Worm (Caenorhabditis elegans) whole organism, L1 larva: ENCODE results near the gene str-206.

Source experiments
- C16A3.4 ChIP-seq: fragments of 150-350 bp; optimal IDR thresholded peaks from 2 replicates; lab custom pipeline; 2014; ENCODE audit warnings: missing biosample characterization, missing genetic modification characterization
- C34B4.2 ChIP-seq: sonication (generic microtip); optimal IDR thresholded peaks from 2 replicates; lab custom pipeline; 2017; ENCODE audit warnings: mild to moderate bottlenecking, missing genetic modification characterization, missing compliant biosample characterization
- F16B12.6 ChIP-seq: fragments of 150-350 bp; optimal IDR thresholded peaks from 2 replicates; lab custom pipeline; 2014; ENCODE audit warnings: missing biosample characterization, missing genetic modification characterization
- Y116A8C.19 ChIP-seq: sonication (generic microtip); optimal IDR thresholded peaks from 2 replicates; lab custom pipeline; 2016; ENCODE audit warnings: missing compliant biosample characterization, missing genetic modification characterization, borderline replicate concordance
- alr-1 ChIP-seq: fragments of 200-800 bp; sonication (Bioruptor generic); optimal IDR thresholded peaks from 2 replicates; lab custom pipeline; 2018; ENCODE audit warnings: borderline replicate concordance, mild to moderate bottlenecking, missing genetic modification characterization, missing compliant biosample characterization
- aly-2 ChIP-seq: fragments of 150-350 bp; optimal IDR thresholded peaks from 2 replicates; lab custom pipeline; 2014; ENCODE audit warnings: missing biosample characterization, missing genetic modification characterization
- ama-1 ChIP-seq: fragments of 150-350 bp; optimal IDR thresholded peaks from 2 replicates; lab custom pipeline; 2014
- blmp-1 ChIP-seq: fragments of 150-350 bp; optimal IDR thresholded peaks from 2 replicates; lab custom pipeline; 2014; ENCODE audit warnings: missing biosample characterization, missing genetic modification characterization
- ceh-63 ChIP-seq: fragments of 200-800 bp; sonication (Bioruptor generic); optimal IDR thresholded peaks from 2 replicates; lab custom pipeline; 2018; ENCODE audit warnings: mild to moderate bottlenecking, missing genetic modification characterization, missing compliant biosample characterization
- ceh-8 ChIP-seq: fragments of 200-800 bp; sonication (Bioruptor generic); optimal IDR thresholded peaks from 2 replicates; lab custom pipeline; 2018; ENCODE audit warnings: mild to moderate bottlenecking, missing genetic modification characterization, moderate library complexity, missing compliant biosample characterization
- ces-1 ChIP-seq: fragments of 150-350 bp; optimal IDR thresholded peaks from 2 replicates; lab custom pipeline; 2014; ENCODE audit warnings: missing biosample characterization, missing genetic modification reagents, missing genetic modification characterization
- dpl-1 ChIP-seq, 3 experiments: fragments of 150-350 bp in 2 of 3; sonication (generic microtip) in 1 of 3; optimal IDR thresholded peaks; 2 replicates each; lab custom pipeline; 2014 to 2017; ENCODE audit warnings: missing biosample characterization in 3 of 3, missing genetic modification characterization in 3 of 3, missing genetic modification reagents in 3 of 3
- efl-1 ChIP-seq, 4 experiments: fragments of 150-350 bp; optimal IDR thresholded peaks in 3 of 4; peaks in 1 of 4; 1 replicate in 1 of 4; 2 replicates in 3 of 4; lab custom pipeline; 2014; ENCODE audit warnings: missing biosample characterization in 2 of 4, missing genetic modification characterization in 2 of 4, missing genetic modification reagents in 2 of 4
- egl-13 ChIP-seq: sonication (generic microtip); optimal IDR thresholded peaks from 2 replicates; lab custom pipeline; 2016; ENCODE audit warnings: missing genotype, missing genetic modification reagents, missing genetic modification characterization, missing compliant biosample characterization
- elt-2 ChIP-seq: sonication (generic microtip); optimal IDR thresholded peaks from 2 replicates; lab custom pipeline; 2016; ENCODE audit warnings: missing genetic modification characterization, mild to moderate bottlenecking, inconsistent platforms, missing compliant biosample characterization, missing genetic modification reagents
- elt-3 ChIP-seq, 6 experiments: fragments of 150-350 bp in 1 of 6; sonication (generic microtip); optimal IDR thresholded peaks; 2 replicates each; lab custom pipeline; 2017 to 2018; ENCODE audit warnings: missing biosample characterization in 6 of 6, missing genetic modification characterization in 6 of 6, inconsistent platforms in 1 of 6
- ets-5 ChIP-seq: fragments of 200-800 bp; sonication (Bioruptor generic); IDR thresholded peaks from 2 replicates; pipeline ENCODE4 v1.3.6; 2022; ENCODE audit warnings: missing genetic modification characterization, missing compliant biosample characterization
- fkh-4 ChIP-seq: sonication (generic microtip); optimal IDR thresholded peaks from 2 replicates; lab custom pipeline; 2016; ENCODE audit warnings: missing compliant biosample characterization, missing genetic modification characterization, borderline replicate concordance
- irx-1 ChIP-seq: sonication (generic microtip); optimal IDR thresholded peaks from 2 replicates; lab custom pipeline; 2016; ENCODE audit warnings: missing genetic modification characterization, missing compliant biosample characterization
- isw-1 ChIP-seq: fragments of 200-800 bp; sonication (Bioruptor generic); IDR thresholded peaks from 2 replicates; pipeline ENCODE4 v1.3.6; 2022; ENCODE audit warnings: missing genetic modification characterization, missing compliant biosample characterization
- lin-13 ChIP-seq: fragments of 150-350 bp; optimal IDR thresholded peaks from 2 replicates; lab custom pipeline; 2014; ENCODE audit warnings: missing biosample characterization, missing genetic modification reagents, missing genetic modification characterization
- lin-14 ChIP-seq: fragments of 200-800 bp; sonication (Bioruptor generic); optimal IDR thresholded peaks from 2 replicates; lab custom pipeline; 2018; ENCODE audit warnings: mild to moderate bottlenecking, missing genetic modification characterization, moderate library complexity, missing compliant biosample characterization
- lin-35 ChIP-seq, 2 experiments: fragments of 150-350 bp; optimal IDR thresholded peaks; 2 replicates each; lab custom pipeline; 2014; ENCODE audit warnings: missing biosample characterization in 2 of 2, missing genetic modification characterization in 2 of 2, missing genetic modification reagents in 2 of 2
- lin-39 ChIP-seq: fragments of 150-350 bp; optimal IDR thresholded peaks from 2 replicates; lab custom pipeline; 2014; ENCODE audit warnings: missing biosample characterization, missing genetic modification reagents, missing genetic modification characterization
- lsy-2 ChIP-seq, 2 experiments: fragments of 150-350 bp; optimal IDR thresholded peaks; 2 replicates each; lab custom pipeline; 2014; ENCODE audit warnings: missing biosample characterization in 2 of 2, missing genetic modification characterization in 2 of 2
- mdl-1 ChIP-seq, 2 experiments: fragments of 150-350 bp; optimal IDR thresholded peaks; 2 replicates each; lab custom pipeline; 2014 to 2017; ENCODE audit warnings: missing biosample characterization in 2 of 2, missing genetic modification characterization in 2 of 2, inconsistent platforms in 1 of 2
- nhr-19 ChIP-seq: fragments of 200-800 bp; sonication (Bioruptor generic); conservative IDR thresholded peaks from 2 replicates; pipeline ENCODE4 v1.3.6; 2022; ENCODE audit warnings: missing genetic modification characterization, missing compliant biosample characterization
- nhr-20 ChIP-seq: sonication (generic microtip); optimal IDR thresholded peaks from 2 replicates; lab custom pipeline; 2016; ENCODE audit warnings: mild to moderate bottlenecking, missing genetic modification characterization, missing compliant biosample characterization
- nhr-71 ChIP-seq: sonication (generic microtip); optimal IDR thresholded peaks from 2 replicates; lab custom pipeline; 2016; ENCODE audit warnings: mild to moderate bottlenecking, missing genetic modification characterization, moderate library complexity, missing compliant biosample characterization
- nhr-84 ChIP-seq: sonication (generic microtip); optimal IDR thresholded peaks from 2 replicates; lab custom pipeline; 2017; ENCODE audit warnings: missing biosample characterization, missing genetic modification characterization
- nhr-85 ChIP-seq: sonication (generic microtip); peaks from one replicate; lab custom pipeline; 2016; ENCODE audit warnings: missing genetic modification characterization, inconsistent platforms, missing compliant biosample characterization
- nhr-90 ChIP-seq: sonication (generic microtip); optimal IDR thresholded peaks from 2 replicates; lab custom pipeline; 2016; ENCODE audit warnings: mild to moderate bottlenecking, missing genetic modification characterization, missing compliant biosample characterization; ENCODE audit not compliant: poor library complexity
- pag-3 ChIP-seq: sonication (generic microtip); optimal IDR thresholded peaks from 2 replicates; lab custom pipeline; 2017; ENCODE audit warnings: missing genetic modification characterization, mild to moderate bottlenecking, missing compliant biosample characterization, antibody characterized with exemption, borderline replicate concordance; ENCODE audit not compliant: insufficient read depth
- pax-3 ChIP-seq: fragments of 200-800 bp; sonication (Bioruptor generic); optimal IDR thresholded peaks from 2 replicates; lab custom pipeline; 2018; ENCODE audit warnings: mild to moderate bottlenecking, missing genetic modification characterization, moderate library complexity, missing compliant biosample characterization
- snpc-4 ChIP-seq: fragments of 150-350 bp; optimal IDR thresholded peaks from 2 replicates; lab custom pipeline; 2014; ENCODE audit warnings: missing biosample characterization, missing genetic modification characterization
- snu-23 ChIP-seq: sonication (generic microtip); optimal IDR thresholded peaks from 2 replicates; lab custom pipeline; 2016; ENCODE audit warnings: missing genetic modification characterization, missing compliant biosample characterization
- sup-37 ChIP-seq: fragments of 200-800 bp; sonication (Bioruptor generic); optimal IDR thresholded peaks from 2 replicates; lab custom pipeline; 2018; ENCODE audit warnings: mild to moderate bottlenecking, missing genetic modification characterization, missing compliant biosample characterization
- tbx-2 ChIP-seq: sonication (generic microtip); optimal IDR thresholded peaks from 2 replicates; lab custom pipeline; 2016; ENCODE audit warnings: missing genetic modification characterization, missing compliant biosample characterization
- unc-130 ChIP-seq: fragments of 150-350 bp; optimal IDR thresholded peaks from 2 replicates; lab custom pipeline; 2017; ENCODE audit warnings: missing biosample characterization, missing genetic modification characterization, inconsistent platforms
- unc-62 ChIP-seq: fragments of 150-350 bp; optimal IDR thresholded peaks from 2 replicates; lab custom pipeline; 2014; ENCODE audit warnings: missing biosample characterization, missing genetic modification reagents, missing genetic modification characterization
- unc-86 ChIP-seq: sonication (generic microtip); optimal IDR thresholded peaks from 2 replicates; lab custom pipeline; 2016; ENCODE audit warnings: missing genetic modification characterization, missing compliant biosample characterization
- xbp-1 ChIP-seq: sonication (generic microtip); optimal IDR thresholded peaks from 2 replicates; lab custom pipeline; 2016; ENCODE audit warnings: missing genetic modification characterization, missing compliant biosample characterization
- zip-4 ChIP-seq: fragments of 200-800 bp; sonication (Bioruptor generic); optimal IDR thresholded peaks from 2 replicates; lab custom pipeline; 2018; ENCODE audit warnings: mild to moderate bottlenecking, missing genetic modification characterization, moderate library complexity, missing compliant biosample characterization

The str-206 gene

ce11 chrV:6247397-6247796, 29.5 kb downstream of the str-206 start (continued):
- TF ChIP-seq egl-13 (no peak), C34B4.2 (tag; lab: Kevin White, UChicago) (no peak), tbx-2 (peak; percentile 50), irx-1 (tag; lab: Kevin White, UChicago) (no peak), ets-5 (GFP tag; lab: Robert Waterston, UW) (no peak), zip-4 (GFP tag; lab: Kevin White, UChicago) (no peak), ceh-63 (GFP tag; lab: Kevin White, UChicago) (no peak), alr-1 (tag; lab: Kevin White, UChicago) (no peak), ces-1 (GFP tag; lab: Kevin White, UChicago) (no peak), nhr-71 (peak; percentile 82), F16B12.6 (no peak), nhr-19 (GFP tag; lab: Robert Waterston, UW) (peak; percentile 73), snpc-4 (tag; lab: Kevin White, UChicago) (no peak), lin-39 (tag; lab: Kevin White, UChicago) (no peak), lsy-2 (tag; optimal IDR thresholded peaks at IDR 0.05; lab: Kevin White, UChicago) (peak; percentile 65 to 81), ama-1 (lab: Kevin White, UChicago) (no peak)

DNA sequence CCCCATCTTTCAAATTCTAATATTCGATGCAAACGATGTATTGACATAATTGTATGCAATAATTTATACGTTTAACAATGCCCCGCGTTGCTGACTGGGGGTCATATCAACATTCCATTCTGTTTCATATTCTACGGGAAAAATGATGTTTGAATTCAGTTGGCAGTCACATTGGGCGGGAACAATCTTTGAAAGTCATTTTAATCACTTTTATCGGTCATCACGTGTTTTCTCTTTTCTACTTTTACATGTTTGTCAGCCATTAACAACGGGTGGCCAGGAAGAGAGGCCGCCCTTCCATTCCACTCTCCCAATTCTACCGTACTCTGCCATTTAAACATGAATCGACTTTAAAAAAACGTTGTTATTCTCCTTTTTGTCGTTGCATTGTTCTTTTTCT, 30.8 kb downstream of the str-206 start:
- TF ChIP-seq ceh-8 (GFP tag; lab: Kevin White, UChicago) = no peak
- peak; percentile 79 for TF ChIP-seq elt-2 (tag; lab: Kevin White, UChicago)
- no peak for TF ChIP-seq zip-4 (GFP tag; lab: Kevin White, UChicago)
- peak in 2 of 6 experiments; percentile 13 to 41 for TF ChIP-seq elt-3 (tag; optimal IDR thresholded peaks at IDR 0.05; lab: Kevin White, UChicago)
- TF ChIP-seq nhr-19 (GFP tag; lab: Robert Waterston, UW) = peak; percentile 37
- TF ChIP-seq lin-14 (GFP tag; lab: Kevin White, UChicago) = peak; percentile 48
- peak; percentile 56 for TF ChIP-seq blmp-1 (tag; lab: Kevin White, UChicago)
- TF ChIP-seq lsy-2 (tag; optimal IDR thresholded peaks at IDR 0.05; lab: Kevin White, UChicago) = peak; percentile 16 to 60
- peak; percentile 56 for TF ChIP-seq nhr-20 (tag; lab: Kevin White, UChicago)
- no peak for TF ChIP-seq fkh-4 (tag; lab: Kevin White, UChicago)
- peak; percentile 39 for TF ChIP-seq snu-23
- peak; percentile 39 for TF ChIP-seq nhr-90 (tag; lab: Kevin White, UChicago)
- TF ChIP-seq F16B12.6 = no peak
- peak in 1 of 2 experiments; percentile 44 for TF ChIP-seq lin-35 (GFP tag; optimal IDR thresholded peaks at IDR 0.05; lab: Kevin White, UChicago)
- peak in 1 of 2 experiments; percentile 2 for TF ChIP-seq mdl-1 (tag; optimal IDR thresholded peaks at IDR 0.05; lab: Kevin White, UChicago)
- TF ChIP-seq lin-13 = no peak
- TF ChIP-seq nhr-85 (tag; lab: Kevin White, UChicago) = peak; percentile 78
- peak; percentile 54 for TF ChIP-seq nhr-71
- peak in 1 of 3 experiments; percentile 4 for TF ChIP-seq dpl-1 (GFP tag; optimal IDR thresholded peaks at IDR 0.05; lab: Kevin White, UChicago)
- TF ChIP-seq aly-2 (tag; lab: Kevin White, UChicago) = no peak
- peak; percentile 2 for TF ChIP-seq unc-130 (tag; lab: Kevin White, UChicago)

DNA sequence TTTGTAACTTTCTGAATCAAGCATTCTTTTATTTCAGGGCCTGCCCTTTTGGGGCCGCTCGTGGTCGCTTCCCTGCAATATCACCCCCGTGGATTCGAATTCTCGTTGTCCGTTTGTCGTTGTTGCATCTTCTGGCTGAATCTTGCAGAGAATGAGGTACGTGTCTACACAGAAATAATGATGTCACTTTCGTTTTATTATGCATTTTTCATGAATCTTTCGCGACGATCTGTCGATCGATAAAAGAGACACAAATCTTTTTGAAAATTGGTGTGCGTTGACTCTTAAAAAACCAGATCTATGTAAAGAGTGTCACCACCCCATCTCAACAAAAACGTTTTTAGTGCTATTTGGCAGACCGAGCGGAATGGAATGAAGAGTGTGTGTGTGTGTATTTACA, 31.2 kb downstream of the str-206 start:
- TF ChIP-seq C16A3.4 (tag; lab: Kevin White, UChicago) = no peak
- TF ChIP-seq nhr-84 (tag; lab: Kevin White, UChicago) = no peak
- TF ChIP-seq lin-39 (tag; lab: Kevin White, UChicago) = no peak
- TF ChIP-seq lin-13 = no peak
- no peak for TF ChIP-seq aly-2 (tag; lab: Kevin White, UChicago)
- no peak for TF ChIP-seq unc-86 (tag; lab: Kevin White, UChicago)
- no peak for TF ChIP-seq fkh-4 (tag; lab: Kevin White, UChicago)
- TF ChIP-seq unc-130 (tag; lab: Kevin White, UChicago) = no peak
- TF ChIP-seq blmp-1 (tag; lab: Kevin White, UChicago) = peak; percentile 25
- TF ChIP-seq pag-3 (tag; lab: Kevin White, UChicago) = no peak
- no peak for TF ChIP-seq unc-62 (GFP tag; lab: Kevin White, UChicago)
- TF ChIP-seq xbp-1 (tag; lab: Kevin White, UChicago) = no peak
- TF ChIP-seq sup-37 (GFP tag; lab: Kevin White, UChicago) = no peak
- TF ChIP-seq snpc-4 (tag; lab: Kevin White, UChicago) = no peak
- peak; percentile 71 for TF ChIP-seq nhr-85 (tag; lab: Kevin White, UChicago)
- TF ChIP-seq pax-3 = no peak
- TF ChIP-seq Y116A8C.19 (tag; lab: Kevin White, UChicago) = no peak
- TF ChIP-seq isw-1 (GFP tag; lab: Robert Waterston, UW) = no peak
- TF ChIP-seq efl-1 (optimal IDR thresholded peaks at IDR 0.05; lab: Kevin White, UChicago) = no peak
- no peak for TF ChIP-seq efl-1 (GFP tag; optimal IDR thresholded peaks at IDR 0.05 in 1 of 2; lab: Kevin White, UChicago)
- no peak for TF ChIP-seq lin-35 (GFP tag; optimal IDR thresholded peaks at IDR 0.05; lab: Kevin White, UChicago)
- peak; percentile 17 for TF ChIP-seq lin-14 (GFP tag; lab: Kevin White, UChicago)
